Fruit fly (Drosophila melanogaster) whole organism, wandering third instar larva: Measurements from ENCODE around the gene CG43136.

Experiments
- OdsH ChIP-seq: fragments of 200-800 bp; sonication (Bioruptor generic); optimal IDR thresholded peaks from 2 replicates; lab custom pipeline; 2016; ENCODE audit warnings: missing biosample characterization, mild to moderate bottlenecking, missing genetic modification characterization
- br ChIP-seq: fragments of 200-800 bp; sonication (Bioruptor generic); optimal IDR thresholded peaks from 2 replicates; lab custom pipeline; 2016; ENCODE audit warnings: missing biosample characterization, missing genetic modification characterization
- fru ChIP-seq: fragments of 200-800 bp; sonication (Bioruptor generic); optimal IDR thresholded peaks from 3 replicates; lab custom pipeline; 2016; ENCODE audit warnings: missing biosample characterization, mild to moderate bottlenecking, missing genetic modification characterization
- jim ChIP-seq: fragments of 175-275, 200-325 bp; sonication (Bioruptor generic); optimal IDR thresholded peaks from 2 replicates; lab custom pipeline; 2016; ENCODE audit warnings: missing biosample characterization, mild to moderate bottlenecking, missing genetic modification characterization
- rgr ChIP-seq: fragments of 200-800 bp; sonication (Bioruptor generic); optimal IDR thresholded peaks from 3 replicates; lab custom pipeline; 2016; ENCODE audit warnings: missing biosample characterization, mild to moderate bottlenecking, missing genetic modification characterization
- sage ChIP-seq: fragments of 200-800 bp; sonication (Bioruptor generic); optimal IDR thresholded peaks from 2 replicates; lab custom pipeline; 2016; ENCODE audit warnings: missing biosample characterization, mild to moderate bottlenecking, missing genetic modification characterization
- sv ChIP-seq: fragments of 200-800 bp; sonication (Bioruptor generic); optimal IDR thresholded peaks from 3 replicates; lab custom pipeline; 2016; ENCODE audit warnings: missing biosample characterization, missing genetic modification characterization

- TF ChIP-seq jim (GFP tag; lab: Kevin White, UChicago) (peak; percentile 34), br (GFP tag; lab: Kevin White, UChicago) (peak; percentile 86), sv (GFP tag; lab: Kevin White, UChicago) (no peak), fru (GFP tag; lab: Kevin White, UChicago) (peak; percentile 91), sage (GFP tag; lab: Kevin White, UChicago) (peak; percentile 64), OdsH (GFP tag; lab: Kevin White, UChicago) (peak; percentile 90), rgr (GFP tag; lab: Kevin White, UChicago) (peak; percentile 88)
These were observed 33.4 kb downstream of the CG43136 start for dm6 chrX:5886764-5887555.
